Worm (Caenorhabditis elegans) whole organism, L1 larva: ENCODE measurements around the gene lin-39.

ENCODE experiments used
- alr-1 ChIP-seq: fragments of 200-800 bp; sonication (Bioruptor generic); optimal IDR thresholded peaks from 2 replicates; lab custom pipeline; 2018; ENCODE audit warnings: borderline replicate concordance, mild to moderate bottlenecking, missing genetic modification characterization, missing compliant biosample characterization
- ces-1 ChIP-seq: fragments of 150-350 bp; optimal IDR thresholded peaks from 2 replicates; lab custom pipeline; 2014; ENCODE audit warnings: missing biosample characterization, missing genetic modification reagents, missing genetic modification characterization
- fkh-10 ChIP-seq: sonication (generic microtip); optimal IDR thresholded peaks from 2 replicates; lab custom pipeline; 2017; ENCODE audit warnings: missing biosample characterization, missing genetic modification reagents, missing genetic modification characterization
- fos-1 ChIP-seq: fragments of 150-350 bp; optimal IDR thresholded peaks from 2 replicates; lab custom pipeline; 2014; ENCODE audit warnings: missing biosample characterization, missing genetic modification characterization
- grh-1 ChIP-seq: fragments of 200-800 bp; sonication (Bioruptor generic); IDR thresholded peaks from 2 replicates; pipeline ENCODE4 v1.3.6; 2022; ENCODE audit warnings: missing genetic modification reagents, missing genetic modification characterization, missing compliant biosample characterization
- lin-39 ChIP-seq: fragments of 150-350 bp; optimal IDR thresholded peaks from 2 replicates; lab custom pipeline; 2014; ENCODE audit warnings: missing biosample characterization, missing genetic modification reagents, missing genetic modification characterization
- nhr-237 ChIP-seq: fragments of 150-350 bp; optimal IDR thresholded peaks from 2 replicates; lab custom pipeline; 2014; ENCODE audit warnings: missing biosample characterization, missing genetic modification characterization
- nhr-28 ChIP-seq: fragments of 150-350 bp; optimal IDR thresholded peaks from 2 replicates; lab custom pipeline; 2014; ENCODE audit warnings: missing biosample characterization, missing genetic modification characterization
- nhr-76 ChIP-seq: sonication (generic microtip); optimal IDR thresholded peaks from 2 replicates; lab custom pipeline; 2017; ENCODE audit warnings: missing biosample characterization, missing genetic modification characterization
- unc-62 ChIP-seq: fragments of 150-350 bp; optimal IDR thresholded peaks from 2 replicates; lab custom pipeline; 2014; ENCODE audit warnings: missing biosample characterization, missing genetic modification reagents, missing genetic modification characterization
- zip-4 ChIP-seq: fragments of 200-800 bp; sonication (Bioruptor generic); optimal IDR thresholded peaks from 2 replicates; lab custom pipeline; 2018; ENCODE audit warnings: mild to moderate bottlenecking, missing genetic modification characterization, moderate library complexity, missing compliant biosample characterization
- ztf-4 ChIP-seq: fragments of 150-350 bp; optimal IDR thresholded peaks from 2 replicates; lab custom pipeline; 2014; ENCODE audit warnings: missing biosample characterization, missing genetic modification characterization

DNA sequence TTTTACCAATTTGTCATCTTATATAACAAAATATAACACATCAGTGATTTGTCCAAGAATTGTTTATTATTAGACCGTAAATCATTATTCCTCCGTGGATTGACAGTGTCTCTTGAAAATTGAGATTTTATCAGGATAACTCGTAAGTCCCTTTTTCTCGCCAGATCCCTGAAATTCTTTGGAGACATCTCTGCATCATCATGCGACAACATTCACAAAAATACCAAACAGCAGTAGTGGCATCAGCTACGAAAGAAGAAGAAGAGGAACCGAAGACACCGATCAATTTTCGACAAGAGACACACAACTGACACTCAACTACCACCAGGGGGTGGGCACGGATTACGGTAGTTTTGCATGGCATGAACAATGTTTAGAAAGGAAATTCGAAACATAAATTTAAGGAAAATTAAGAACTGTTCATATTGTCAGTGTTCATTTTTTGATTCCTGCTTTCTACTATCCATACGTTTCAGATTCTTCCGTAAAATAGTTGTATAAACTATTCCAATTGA is 11.5 kb downstream of the lin-39 start:
- TF ChIP-seq fkh-10 (GFP tag; lab: Kevin White, UChicago): no peak
- no peak for TF ChIP-seq unc-62 (GFP tag; lab: Kevin White, UChicago)
- no peak for TF ChIP-seq fos-1
- no peak for TF ChIP-seq ces-1 (GFP tag; lab: Kevin White, UChicago)
- no peak for TF ChIP-seq nhr-28
- no peak for TF ChIP-seq alr-1 (tag; lab: Kevin White, UChicago)
- TF ChIP-seq nhr-237 (tag; lab: Kevin White, UChicago): no peak
- no peak for TF ChIP-seq zip-4
- no peak for TF ChIP-seq ztf-4 (tag; lab: Kevin White, UChicago)
- no peak for TF ChIP-seq lin-39
- TF ChIP-seq grh-1: no peak
- no peak for TF ChIP-seq nhr-76 (tag; lab: Kevin White, UChicago)
